Worm (Caenorhabditis elegans) whole organism, mixed stage, embryonic: ENCODE measurements around the gene hot-3.
A peak's percentile ranks its signal among the peaks of the same experiment; 100 is the strongest.

Experiments used
- M03D4.4 ChIP-seq: sonication (generic microtip); optimal IDR thresholded peaks from 2 replicates; lab custom pipeline; 2017; ENCODE audit warnings: mild to moderate bottlenecking, missing genetic modification characterization, missing compliant biosample characterization
- bed-3 ChIP-seq: fragments of 200-800 bp; sonication (Bioruptor generic); optimal IDR thresholded peaks from 3 replicates; lab custom pipeline; 2018; ENCODE audit warnings: mild to moderate bottlenecking, missing genetic modification characterization, moderate library complexity, missing compliant biosample characterization
- blmp-1 ChIP-seq: fragments of 150-350 bp; optimal IDR thresholded peaks from 2 replicates; lab custom pipeline; 2014; ENCODE audit warnings: missing biosample characterization, missing genetic modification characterization
- ceh-39 ChIP-seq: fragments of 150-350 bp; optimal IDR thresholded peaks from 2 replicates; lab custom pipeline; 2014; ENCODE audit warnings: missing biosample characterization, missing genetic modification characterization
- ceh-43 ChIP-seq: fragments of 200-800 bp; sonication (Bioruptor generic); optimal IDR thresholded peaks from 2 replicates; lab custom pipeline; 2018; ENCODE audit warnings: mild to moderate bottlenecking, missing genetic modification characterization, moderate library complexity, missing compliant biosample characterization
- ceh-83 ChIP-seq: fragments of 200-800 bp; sonication (Bioruptor generic); optimal IDR thresholded peaks from 2 replicates; lab custom pipeline; 2018; ENCODE audit warnings: mild to moderate bottlenecking, missing genetic modification characterization, missing compliant biosample characterization
- ces-1 ChIP-seq: fragments of 150-350 bp; optimal IDR thresholded peaks from 2 replicates; lab custom pipeline; 2014; ENCODE audit warnings: missing biosample characterization, missing genetic modification reagents, missing genetic modification characterization
- cnd-1 ChIP-seq: fragments of 200-800 bp; sonication (Bioruptor generic); optimal IDR thresholded peaks from 2 replicates; lab custom pipeline; 2018; ENCODE audit warnings: mild to moderate bottlenecking, missing genetic modification characterization, missing compliant biosample characterization
- drap-1 ChIP-seq: fragments of 200-800 bp; sonication (Bioruptor generic); optimal IDR thresholded peaks from 3 replicates; lab custom pipeline; 2018; ENCODE audit warnings: mild to moderate bottlenecking, missing genetic modification characterization, missing compliant biosample characterization
- elt-1 ChIP-seq: sonication (generic microtip); optimal IDR thresholded peaks from 2 replicates; lab custom pipeline; 2017; ENCODE audit warnings: missing genetic modification characterization, mild to moderate bottlenecking, missing compliant biosample characterization, antibody characterized with exemption, moderate library complexity, borderline replicate concordance; ENCODE audit not compliant: insufficient read depth
- elt-3 ChIP-seq: fragments of 150-350 bp; optimal IDR thresholded peaks from 2 replicates; lab custom pipeline; 2014; ENCODE audit warnings: missing biosample characterization, missing genetic modification characterization
- flh-1 ChIP-seq: fragments of 200-800 bp; sonication (Bioruptor generic); optimal IDR thresholded peaks from 2 replicates; lab custom pipeline; 2018; ENCODE audit warnings: mild to moderate bottlenecking, missing genetic modification characterization, moderate library complexity, missing compliant biosample characterization
- ham-2 ChIP-seq: fragments of 200-800 bp; sonication (Bioruptor generic); optimal IDR thresholded peaks from 2 replicates; lab custom pipeline; 2018; ENCODE audit warnings: mild to moderate bottlenecking, missing genetic modification characterization, missing compliant biosample characterization
- lin-13 ChIP-seq: fragments of 150-350 bp; optimal IDR thresholded peaks from 2 replicates; lab custom pipeline; 2014; ENCODE audit warnings: missing biosample characterization, missing genetic modification characterization
- lin-32 ChIP-seq: fragments of 200-800 bp; sonication (Bioruptor generic); optimal IDR thresholded peaks from 2 replicates; lab custom pipeline; 2018; ENCODE audit warnings: mild to moderate bottlenecking, missing genetic modification characterization, missing compliant biosample characterization
- lsy-2 ChIP-seq: fragments of 150-350 bp; optimal IDR thresholded peaks from 2 replicates; lab custom pipeline; 2014; ENCODE audit warnings: missing biosample characterization, missing genetic modification characterization
- mab-5 ChIP-seq: fragments of 150-350 bp; optimal IDR thresholded peaks from 2 replicates; lab custom pipeline; 2014; ENCODE audit warnings: missing biosample characterization, missing genetic modification characterization
- mep-1 ChIP-seq: fragments of 150-350 bp; optimal IDR thresholded peaks from 2 replicates; lab custom pipeline; 2017; ENCODE audit warnings: missing biosample characterization, missing genetic modification reagents, missing genetic modification characterization, inconsistent platforms
- mls-2 ChIP-seq: sonication (generic microtip); optimal IDR thresholded peaks from 2 replicates; lab custom pipeline; 2016; ENCODE audit warnings: mild to moderate bottlenecking, missing genetic modification characterization, moderate library complexity, missing compliant biosample characterization
- nhr-12 ChIP-seq: fragments of 150-350 bp; optimal IDR thresholded peaks from 2 replicates; lab custom pipeline; 2014; ENCODE audit warnings: missing biosample characterization, missing genetic modification characterization
- nhr-2 ChIP-seq: fragments of 150-350 bp; optimal IDR thresholded peaks from 2 replicates; lab custom pipeline; 2014; ENCODE audit warnings: missing biosample characterization, missing genetic modification characterization
- nhr-237 ChIP-seq: fragments of 150-350 bp; optimal IDR thresholded peaks from 2 replicates; lab custom pipeline; 2014; ENCODE audit warnings: missing biosample characterization, missing genetic modification characterization
- nhr-28 ChIP-seq: fragments of 150-350 bp; optimal IDR thresholded peaks from 2 replicates; lab custom pipeline; 2014; ENCODE audit warnings: missing biosample characterization, missing genetic modification characterization
- nhr-76 ChIP-seq: sonication (generic microtip); optimal IDR thresholded peaks from 2 replicates; lab custom pipeline; 2017; ENCODE audit warnings: missing biosample characterization, missing genetic modification characterization
- sem-2 ChIP-seq: fragments of 200-800 bp; sonication (Bioruptor generic); optimal IDR thresholded peaks from 2 replicates; lab custom pipeline; 2018; ENCODE audit warnings: mild to moderate bottlenecking, missing genetic modification characterization, missing compliant biosample characterization
- snpc-4 ChIP-seq: fragments of 150-350 bp; optimal IDR thresholded peaks from 2 replicates; lab custom pipeline; 2014; ENCODE audit warnings: missing biosample characterization, missing genetic modification characterization
- sptf-1 ChIP-seq: sonication (generic microtip); optimal IDR thresholded peaks from 2 replicates; lab custom pipeline; 2017; ENCODE audit warnings: mild to moderate bottlenecking, missing genetic modification characterization, moderate library complexity, missing compliant biosample characterization
- tbx-8 ChIP-seq: fragments of 200-800 bp; sonication (Bioruptor generic); optimal IDR thresholded peaks from 2 replicates; lab custom pipeline; 2018; ENCODE audit warnings: mild to moderate bottlenecking, missing genetic modification characterization, moderate library complexity, missing compliant biosample characterization
- unc-120 ChIP-seq: sonication (generic microtip); optimal IDR thresholded peaks from 2 replicates; lab custom pipeline; 2017; ENCODE audit warnings: missing genetic modification characterization, missing compliant biosample characterization; ENCODE audit not compliant: poor library complexity, severe bottlenecking
- unc-62 ChIP-seq: fragments of 150-350 bp; optimal IDR thresholded peaks from 2 replicates; lab custom pipeline; 2014; ENCODE audit warnings: missing biosample characterization, missing genetic modification reagents, missing genetic modification characterization
- zip-8 ChIP-seq: fragments of 150-350 bp; optimal IDR thresholded peaks from 2 replicates; lab custom pipeline; 2014; ENCODE audit warnings: missing biosample characterization, missing genetic modification characterization
- ztf-11 ChIP-seq: fragments of 150-350 bp; optimal IDR thresholded peaks from 2 replicates; lab custom pipeline; 2014; ENCODE audit warnings: missing biosample characterization, missing genetic modification characterization

hot-3 gene

ce11 chrII:13974136-13974535, 42.3 kb upstream of the hot-3 start:
- TF ChIP-seq mls-2: no peak
- no peak for TF ChIP-seq ham-2 (GFP tag; lab: Kevin White, UChicago)
- no peak for TF ChIP-seq sptf-1 (tag; lab: Kevin White, UChicago)

ce11 chrII:13973514-13973913, 41.7 kb upstream of the hot-3 start, which contains the start of gene Y39G8B.1:
TSS of gene Y39G8B.1 (minus strand) at chrII:13973812.
- TF ChIP-seq ces-1 (GFP tag; lab: Kevin White, UChicago) (peak; percentile 46), ceh-83 (GFP tag; lab: Kevin White, UChicago) (no peak), mls-2 (no peak), ceh-39 (tag; lab: Kevin White, UChicago) (peak; percentile 10), snpc-4 (no peak), lsy-2 (tag; lab: Kevin White, UChicago) (no peak), sptf-1 (tag; lab: Kevin White, UChicago) (no peak), unc-62 (no peak), ztf-11 (tag; lab: Kevin White, UChicago) (no peak), cnd-1 (no peak), nhr-2 (peak; percentile 35), unc-120 (no peak)

- TF ChIP-seq blmp-1: no peak
- TF ChIP-seq nhr-12 (tag; lab: Kevin White, UChicago): no peak
- TF ChIP-seq nhr-2: no peak
- no peak for TF ChIP-seq lin-13 (tag; lab: Kevin White, UChicago)
- TF ChIP-seq unc-62: no peak
- TF ChIP-seq bed-3: no peak
- TF ChIP-seq flh-1 (GFP tag; lab: Kevin White, UChicago): no peak
- TF ChIP-seq ceh-39 (tag; lab: Kevin White, UChicago): no peak
- no peak for TF ChIP-seq ceh-43 (GFP tag; lab: Kevin White, UChicago)
- TF ChIP-seq zip-8 (tag; lab: Kevin White, UChicago): no peak
- TF ChIP-seq elt-3 (tag; lab: Kevin White, UChicago): no peak
- TF ChIP-seq cnd-1: no peak
- TF ChIP-seq M03D4.4: no peak
- TF ChIP-seq mab-5 (tag; lab: Kevin White, UChicago): no peak
- TF ChIP-seq mep-1 (tag; lab: Kevin White, UChicago): no peak
- TF ChIP-seq sem-2 (GFP tag; lab: Kevin White, UChicago): no peak
- TF ChIP-seq nhr-237 (tag; lab: Kevin White, UChicago): no peak
- no peak for TF ChIP-seq elt-1 (tag; lab: Kevin White, UChicago)
These were observed 40.4 kb upstream of the hot-3 start for ce11 chrII:13972199-13972598.

ce11 chrII:13968979-13969378, 37.1 kb upstream of the hot-3 start, which contains the start of gene sre-43:
TSS of gene sre-43 (minus strand) at chrII:13969079.
- no peak for TF ChIP-seq flh-1 (GFP tag; lab: Kevin White, UChicago)
- no peak for TF ChIP-seq nhr-28 (tag; lab: Kevin White, UChicago)
- TF ChIP-seq lin-32: no peak
- no peak for TF ChIP-seq tbx-8 (GFP tag; lab: Kevin White, UChicago)
- TF ChIP-seq drap-1 (GFP tag; lab: Kevin White, UChicago): no peak
- TF ChIP-seq lsy-2 (tag; lab: Kevin White, UChicago): no peak
- TF ChIP-seq nhr-76: no peak
- no peak for TF ChIP-seq sem-2 (GFP tag; lab: Kevin White, UChicago)
- no peak for TF ChIP-seq elt-1 (tag; lab: Kevin White, UChicago)

ce11 chrII:13966242-13966641, 34.4 kb upstream of the hot-3 start, which contains the start of gene W07G1.7:
TSS of gene W07G1.7 (minus strand) at chrII:13966342.
- no peak for TF ChIP-seq nhr-76
- no peak for TF ChIP-seq bed-3
- no peak for TF ChIP-seq flh-1 (GFP tag; lab: Kevin White, UChicago)
- no peak for TF ChIP-seq M03D4.4
- no peak for TF ChIP-seq mep-1 (tag; lab: Kevin White, UChicago)
- no peak for TF ChIP-seq ham-2 (GFP tag; lab: Kevin White, UChicago)
